Worm (Caenorhabditis elegans): ENCODE data around the gene F08C6.18.

Gene F08C6.18

ce11 chrX:7554326-7554725, 19.1 kb downstream of the F08C6.18 start, which contains the start of gene F46C8.8:
F46C8.8 (minus strand) TSS chrX:7554426.
- TF ChIP-seq nhr-12 (tag; optimal IDR thresholded peaks at IDR 0.05) (no peak), unc-39 (tag; optimal IDR thresholded peaks at IDR 0.05) (no peak), mep-1 (tag; optimal IDR thresholded peaks at IDR 0.05) (no peak), lsy-2 (tag; optimal IDR thresholded peaks at IDR 0.05) (no peak), M03D4.4 (tag; optimal IDR thresholded peaks at IDR 0.05) (no peak), nhr-2 (tag; optimal IDR thresholded peaks at IDR 0.05) (no peak), blmp-1 (tag; optimal IDR thresholded peaks at IDR 0.05) (no peak), snpc-4 (tag; optimal IDR thresholded peaks at IDR 0.05) (no peak), elt-1 (tag; optimal IDR thresholded peaks at IDR 0.05; ENCODE audit: borderline replicate concordance, insufficient read depth) (no peak), hlh-1 (tag; optimal IDR thresholded peaks at IDR 0.05) (no peak), ham-2 (GFP tag; optimal IDR thresholded peaks at IDR 0.05) (no peak), ztf-11 (tag; optimal IDR thresholded peaks at IDR 0.05) (no peak)

ce11 chrX:7553331-7553730, 20.1 kb downstream of the F08C6.18 start:
- TF ChIP-seq ceh-83 (GFP tag; optimal IDR thresholded peaks at IDR 0.05): no peak
- no peak for TF ChIP-seq cnd-1 (tag; optimal IDR thresholded peaks at IDR 0.05)
- TF ChIP-seq mab-5 (tag; optimal IDR thresholded peaks at IDR 0.05): no peak
- no peak for TF ChIP-seq M03D4.4 (tag; optimal IDR thresholded peaks at IDR 0.05)
- TF ChIP-seq nhr-28 (tag; optimal IDR thresholded peaks at IDR 0.05): no peak
- TF ChIP-seq unc-39 (tag; optimal IDR thresholded peaks at IDR 0.05): no peak
- no peak for TF ChIP-seq nhr-237 (tag; optimal IDR thresholded peaks at IDR 0.05)
- no peak for TF ChIP-seq tbx-8 (GFP tag; optimal IDR thresholded peaks at IDR 0.05)
- TF ChIP-seq lsy-2 (tag; optimal IDR thresholded peaks at IDR 0.05): no peak

- TF ChIP-seq ces-1 (GFP tag; optimal IDR thresholded peaks at IDR 0.05) (no peak), unc-39 (tag; optimal IDR thresholded peaks at IDR 0.05) (no peak), nhr-76 (tag; optimal IDR thresholded peaks at IDR 0.05) (no peak), nhr-2 (tag; optimal IDR thresholded peaks at IDR 0.05) (no peak), drap-1 (GFP tag; optimal IDR thresholded peaks at IDR 0.05) (no peak), lin-32 (GFP tag; optimal IDR thresholded peaks at IDR 0.05) (no peak), tbx-8 (GFP tag; optimal IDR thresholded peaks at IDR 0.05) (no peak), mep-1 (tag; optimal IDR thresholded peaks at IDR 0.05) (no peak), bed-3 (GFP tag; optimal IDR thresholded peaks at IDR 0.05) (no peak), pha-4 (tag; optimal IDR thresholded peaks at IDR 0.05) (no peak), lin-13 (tag; optimal IDR thresholded peaks at IDR 0.05) (no peak), M03D4.4 (tag; optimal IDR thresholded peaks at IDR 0.05) (no peak), ceh-83 (GFP tag; optimal IDR thresholded peaks at IDR 0.05) (no peak), elt-3 (tag; optimal IDR thresholded peaks at IDR 0.05) (no peak), ceh-43 (GFP tag; optimal IDR thresholded peaks at IDR 0.05) (no peak), ztf-11 (tag; optimal IDR thresholded peaks at IDR 0.05) (no peak), nhr-12 (tag; optimal IDR thresholded peaks at IDR 0.05) (no peak), snpc-4 (tag; optimal IDR thresholded peaks at IDR 0.05) (no peak)
These were observed 23.0 kb downstream of the F08C6.18 start for ce11 chrX:7550452-7550851.

- TF ChIP-seq mep-1 (tag; optimal IDR thresholded peaks at IDR 0.05) (no peak), unc-120 (tag; optimal IDR thresholded peaks at IDR 0.05; ENCODE audit: poor library complexity, severe bottlenecking) (no peak), zip-8 (tag; optimal IDR thresholded peaks at IDR 0.05) (no peak), elt-3 (tag; optimal IDR thresholded peaks at IDR 0.05) (no peak), nhr-76 (tag; optimal IDR thresholded peaks at IDR 0.05) (no peak), unc-39 (tag; optimal IDR thresholded peaks at IDR 0.05) (no peak), hlh-1 (tag; optimal IDR thresholded peaks at IDR 0.05) (no peak), sptf-1 (tag; optimal IDR thresholded peaks at IDR 0.05) (no peak), snpc-4 (tag; optimal IDR thresholded peaks at IDR 0.05) (no peak), ceh-43 (GFP tag; optimal IDR thresholded peaks at IDR 0.05) (no peak), drap-1 (GFP tag; optimal IDR thresholded peaks at IDR 0.05) (no peak), nhr-12 (tag; optimal IDR thresholded peaks at IDR 0.05) (no peak)
These were observed 25.3 kb downstream of the F08C6.18 start, which contains the start of gene F46C8.1 for ce11 chrX:7548158-7548557. F46C8.1 (plus strand) TSS chrX:7548458.

ce11 chrX:7547696-7548095, 25.7 kb downstream of the F08C6.18 start:
- TF ChIP-seq ztf-11 (tag; optimal IDR thresholded peaks at IDR 0.05) (no peak), sem-2 (GFP tag; optimal IDR thresholded peaks at IDR 0.05) (no peak), bed-3 (GFP tag; optimal IDR thresholded peaks at IDR 0.05) (no peak), ces-1 (GFP tag; optimal IDR thresholded peaks at IDR 0.05) (no peak), ceh-43 (GFP tag; optimal IDR thresholded peaks at IDR 0.05) (no peak), tbx-8 (GFP tag; optimal IDR thresholded peaks at IDR 0.05) (no peak), mep-1 (tag; optimal IDR thresholded peaks at IDR 0.05) (no peak), flh-1 (GFP tag; optimal IDR thresholded peaks at IDR 0.05) (no peak)
